Fruit fly (Drosophila melanogaster): ENCODE measurements around the gene CG31086.

DNA sequence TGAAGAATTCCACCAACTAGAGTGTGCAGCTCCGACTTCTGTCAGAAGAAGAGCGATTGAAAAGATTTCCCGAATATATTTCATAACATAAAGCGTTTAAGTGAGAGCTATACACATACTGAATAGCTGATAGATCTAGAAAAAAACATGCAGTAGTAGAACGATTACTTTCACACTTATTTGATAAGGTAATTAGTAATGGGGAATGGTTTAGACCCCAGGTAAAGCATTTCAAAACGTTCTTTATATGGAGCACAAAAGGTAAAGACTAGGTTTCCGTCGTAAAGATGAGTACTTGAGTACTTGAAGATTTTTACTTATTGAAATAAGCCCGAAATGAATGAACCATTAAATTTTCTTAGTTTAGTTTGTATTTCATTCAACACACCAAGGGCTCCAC is 4.8 kb downstream of the CG31086 start, which contains the start of gene CG34130:
- no peak for TF ChIP-seq EcR (GFP tag; optimal IDR thresholded peaks at IDR 0.05)
- TF ChIP-seq CG8478 (optimal IDR thresholded peaks at IDR 0.05): no peak
- TF ChIP-seq usp (GFP tag; optimal IDR thresholded peaks at IDR 0.05): no peak
- no peak for TF ChIP-seq psq (optimal IDR thresholded peaks at IDR 0.05)

Measured in whole organism.